Worm (Caenorhabditis elegans): ENCODE results near the gene lgg-2.

The lgg-2 gene

DNA sequence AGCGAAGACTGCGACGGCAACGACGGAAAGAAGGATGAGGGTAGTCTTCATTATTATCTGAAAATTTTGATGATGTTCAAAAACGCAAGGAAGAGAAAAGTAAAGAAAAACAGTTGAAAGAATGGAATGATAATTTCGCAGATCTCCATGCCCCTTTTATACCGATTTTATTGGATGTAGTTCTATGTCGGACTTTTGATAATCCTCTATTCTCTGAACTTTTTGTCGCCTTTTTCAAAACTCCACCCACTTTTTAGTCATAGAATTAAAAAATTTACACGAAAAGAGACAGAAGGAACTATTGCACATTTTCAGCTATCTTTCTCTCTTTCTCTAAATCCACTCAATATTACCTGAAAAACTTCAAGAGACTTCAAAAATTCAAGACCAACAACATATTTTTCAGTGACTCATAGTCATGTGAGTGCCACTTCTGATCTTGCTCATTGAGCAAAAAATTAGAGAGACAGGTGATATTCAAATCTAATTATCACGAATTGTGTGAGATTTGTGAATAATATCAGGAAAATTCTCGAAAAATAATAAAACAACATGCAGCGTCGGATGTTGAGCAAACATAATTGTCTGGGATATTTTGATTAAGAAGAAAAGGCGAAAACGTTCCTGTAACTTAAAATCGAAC is 45.8 kb downstream of the lgg-2 start, which contains the start of gene F13E9.15:
Gene F13E9.15, minus strand, starts transcription at position 51 of the 643 bp plus-strand sequence.
- TF ChIP-seq rnt-1 (tag; optimal IDR thresholded peaks at IDR 0.05) (no peak), unc-86 (tag; optimal IDR thresholded peaks at IDR 0.05) (no peak)

DNA sequence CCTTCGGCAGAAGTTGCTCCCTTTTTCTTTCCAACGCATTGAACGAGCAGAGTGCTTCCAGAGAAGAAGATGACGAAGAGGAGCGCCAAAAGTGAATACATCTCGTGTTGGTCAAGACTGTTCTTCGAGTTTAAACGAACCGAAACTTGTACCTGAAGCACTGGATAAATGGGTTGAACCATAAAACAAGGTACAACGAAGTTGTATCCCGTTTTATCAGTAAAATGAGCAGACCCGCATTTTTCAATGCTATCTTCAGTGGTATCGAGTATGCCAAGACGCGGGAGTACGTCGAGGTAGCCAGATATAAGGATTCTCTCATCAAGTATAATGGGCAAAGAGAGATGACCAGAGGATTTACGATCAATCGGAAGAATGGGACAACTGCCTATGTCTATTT is 48.4 kb downstream of the lgg-2 start, which contains the start of gene F13E9.16:
Gene F13E9.16, minus strand, starts transcription at position 101 of the 400 bp plus-strand sequence.
- TF ChIP-seq elt-2 (tag; optimal IDR thresholded peaks at IDR 0.05) (no peak), ets-4 (tag; optimal IDR thresholded peaks at IDR 0.05) (no peak), hlh-13 (GFP tag; optimal IDR thresholded peaks at IDR 0.05) (no peak)

DNA sequence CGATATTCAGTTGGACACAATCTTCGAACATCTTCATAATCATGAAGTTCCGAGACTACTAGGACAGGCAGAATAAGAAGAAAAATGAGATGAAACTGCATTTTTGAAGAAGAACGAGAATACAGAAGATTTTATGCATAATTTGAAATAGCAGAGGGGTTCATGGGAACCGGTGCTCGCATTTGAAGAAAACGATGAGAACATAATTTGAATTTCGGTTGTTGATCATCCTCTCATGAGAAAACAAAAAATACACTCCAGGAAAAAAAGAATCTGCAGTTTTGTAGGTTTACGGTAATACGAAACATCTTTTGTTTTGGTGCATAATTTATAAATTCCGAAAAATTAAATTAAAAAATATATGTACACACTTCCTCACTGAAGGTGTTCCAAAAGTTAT is 49.8 kb downstream of the lgg-2 start, which contains the start of gene srlf-11:
Gene srlf-11, minus strand, starts transcription at position 101 of the 400 bp plus-strand sequence.
- TF ChIP-seq unc-42 (tag; optimal IDR thresholded peaks at IDR 0.05) (no peak), fax-1 (tag; optimal IDR thresholded peaks at IDR 0.05) (no peak), unc-3 (GFP tag; conservative IDR thresholded peaks at IDR 0.05) (no peak), unc-3 (tag; optimal IDR thresholded peaks at IDR 0.05) (no peak), sdc-2 (tag; optimal IDR thresholded peaks at IDR 0.05) (no peak), ama-1 (optimal IDR thresholded peaks at IDR 0.05) (no peak), pha-4 (tag; optimal IDR thresholded peaks at IDR 0.05) (no peak), dmd-4 (tag; optimal IDR thresholded peaks at IDR 0.05; ENCODE audit: borderline replicate concordance) (no peak), ceh-9 (tag; optimal IDR thresholded peaks at IDR 0.05) (no peak), dve-1 (tag; optimal IDR thresholded peaks at IDR 0.05) (no peak)

DNA sequence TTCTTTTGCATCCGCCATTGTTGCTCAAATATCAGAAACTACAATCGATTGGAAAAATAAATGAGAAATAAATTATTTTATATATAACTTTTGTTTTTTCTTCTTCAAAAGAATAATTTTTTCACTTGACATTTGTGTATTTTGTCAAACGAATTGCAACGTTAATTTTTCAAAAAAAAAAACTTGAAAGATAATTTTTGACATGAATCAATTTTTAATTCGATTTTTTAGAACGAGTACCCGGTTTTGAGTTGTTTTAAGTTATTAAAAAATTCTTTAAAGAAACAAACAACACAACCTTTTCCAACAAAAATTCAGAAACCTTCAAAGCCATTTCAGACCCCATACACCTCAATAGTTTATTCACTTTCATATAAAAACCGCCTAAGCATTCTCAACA is 51.4 kb downstream of the lgg-2 start, which contains the start of gene F13E9.5:
Gene F13E9.5, minus strand, starts transcription at position 101 of the 400 bp plus-strand sequence.
- TF ChIP-seq syd-9 (tag; optimal IDR thresholded peaks at IDR 0.05) (no peak), sox-2 (GFP tag; IDR thresholded peaks at IDR 0.05) (no peak), mec-3 (tag; optimal IDR thresholded peaks at IDR 0.05; ENCODE audit: borderline replicate concordance) (no peak), sox-4 (tag; optimal IDR thresholded peaks at IDR 0.05) (no peak), odd-2 (tag; optimal IDR thresholded peaks at IDR 0.05) (no peak), ceh-14 (tag; optimal IDR thresholded peaks at IDR 0.05) (no peak), ztf-16 (tag; optimal IDR thresholded peaks at IDR 0.05) (no peak), rnt-1 (tag; optimal IDR thresholded peaks at IDR 0.05) (no peak), K02D7.2 (tag; optimal IDR thresholded peaks at IDR 0.05) (no peak), T23F11.4 (GFP tag; optimal IDR thresholded peaks at IDR 0.05) (no peak)

All from whole organism, late embryonic.